Fruit fly (Drosophila melanogaster): ENCODE data around the gene bchs.
A peak's percentile ranks its signal among the peaks of the same experiment; 100 is the strongest.

The bchs gene

DNA sequence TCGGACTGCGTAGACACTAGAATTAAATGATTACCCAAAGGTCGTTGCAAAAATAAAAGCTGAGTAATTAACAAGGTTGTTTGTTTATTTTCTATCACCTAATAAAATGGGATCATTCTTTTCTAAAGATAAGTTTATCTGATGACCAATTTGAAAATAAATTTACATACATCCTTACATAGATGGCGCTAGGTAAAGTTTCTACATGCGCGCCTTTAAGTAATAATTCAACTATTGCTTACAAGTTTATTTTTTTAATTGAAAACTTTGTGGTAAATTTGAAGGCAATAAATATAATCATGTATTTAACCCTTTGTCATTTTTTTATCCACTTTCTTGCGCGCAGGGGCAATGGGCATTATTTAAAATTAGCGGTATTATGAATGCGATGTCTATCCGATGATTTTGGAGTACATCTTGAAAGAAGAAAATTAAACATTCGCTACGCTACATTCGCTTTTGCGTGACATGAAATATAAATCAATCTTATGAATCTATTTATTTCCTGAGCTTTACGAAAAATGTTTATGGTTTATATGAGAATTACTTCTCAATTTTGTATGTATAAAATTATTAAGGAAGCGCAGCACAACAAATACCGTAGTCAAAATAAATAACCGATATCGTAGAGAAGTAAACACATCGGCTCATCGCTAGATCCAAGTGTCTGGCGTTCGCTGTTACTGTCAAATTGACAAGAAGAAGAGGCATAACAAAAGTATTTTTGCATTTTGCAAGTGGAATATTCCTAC, 42.0 kb downstream of the bchs start, which contains the start of gene CG9044 (continued):
- TF ChIP-seq CG2116 (GFP tag; optimal IDR thresholded peaks at IDR 0.05) (peak; percentile 62), ken (GFP tag; IDR thresholded peaks at IDR 0.05) (0 out of 3 replicates have a peak, but pooled peaks have one; percentile 28), Ssrp (tag; optimal IDR thresholded peaks at IDR 0.05) (peak; percentile 49), CG9727 (GFP tag; optimal IDR thresholded peaks at IDR 0.05) (peak; percentile 60), slou (GFP tag; optimal IDR thresholded peaks at IDR 0.05) (peak; percentile 21), CG8388 (GFP tag; optimal IDR thresholded peaks at IDR 0.05) (no peak), stc (GFP tag; IDR thresholded peaks at IDR 0.05) (no peak), emc (GFP tag; optimal IDR thresholded peaks at IDR 0.05) (peak; percentile 19), Med (GFP tag) (peak; percentile 93), gt (GFP tag; IDR thresholded peaks at IDR 0.05) (no peak), Mad (GFP tag; optimal IDR thresholded peaks at IDR 0.05) (peak; percentile 67), CG17912 (GFP tag; optimal IDR thresholded peaks at IDR 0.05) (peak; percentile 2), MBD-R2 (GFP tag; IDR thresholded peaks at IDR 0.05) (peak; percentile 75), gce (GFP tag; IDR thresholded peaks at IDR 0.05) (no peak), CG2129 (GFP tag; IDR thresholded peaks at IDR 0.05; ENCODE audit: partially characterized antibody) (peak; percentile 88), Eip74EF (GFP tag; optimal IDR thresholded peaks at IDR 0.05) (no peak), CG9215 (GFP tag; IDR thresholded peaks at IDR 0.05) (peak; percentile 66), GATAe (GFP tag; conservative IDR thresholded peaks at IDR 0.05) (no peak), Poxn (GFP tag; IDR thresholded peaks at IDR 0.05) (no peak), CG16813 (GFP tag; IDR thresholded peaks at IDR 0.05; ENCODE audit: partially characterized antibody) (peak; percentile 96), CG12104 (GFP tag; optimal IDR thresholded peaks at IDR 0.05) (peak; percentile 19), Gug (GFP tag; IDR thresholded peaks at IDR 0.05) (peak; percentile 60; the same call in 3 of the 4 replicates), ara (GFP tag; IDR thresholded peaks at IDR 0.05) (no peak), CG31224 (GFP tag; IDR thresholded peaks at IDR 0.05) (0 out of 2 replicates have a peak, but pooled peaks have one; percentile 21), NC2β (GFP tag; optimal IDR thresholded peaks at IDR 0.05) (peak; percentile 36), CG3847 (GFP tag; IDR thresholded peaks at IDR 0.05) (peak; percentile 64; the same call in 1 of the 2 replicates), CG11723 (GFP tag; optimal IDR thresholded peaks at IDR 0.05) (no peak), Hr3 (GFP tag; optimal IDR thresholded peaks at IDR 0.05) (peak; percentile 68), Chrac-16 (GFP tag; optimal IDR thresholded peaks at IDR 0.05) (peak; percentile 61), Myb (GFP tag; optimal IDR thresholded peaks at IDR 0.05) (peak; percentile 59), CG18764 (GFP tag; optimal IDR thresholded peaks at IDR 0.05) (peak; percentile 31), CG15696 (tag; optimal IDR thresholded peaks at IDR 0.05) (peak; percentile 41), dmrt99B (tag; optimal IDR thresholded peaks at IDR 0.05) (no peak), CG18619 (GFP tag; optimal IDR thresholded peaks at IDR 0.05) (peak; percentile 54), hb (GFP tag; IDR thresholded peaks at IDR 0.05; ENCODE audit: partially characterized antibody) (peak; percentile 89), CG17829 (tag; optimal IDR thresholded peaks at IDR 0.05) (peak; percentile 65), dmrt11E (tag; optimal IDR thresholded peaks at IDR 0.05) (peak; percentile 12), CG11093 (GFP tag; IDR thresholded peaks at IDR 0.05) (peak; percentile 24; the same call in 1 of the 3 replicates), CG6791 (GFP tag; IDR thresholded peaks at IDR 0.05; ENCODE audit: partially characterized antibody) (peak; percentile 88), CG3995 (GFP tag; optimal IDR thresholded peaks at IDR 0.05) (peak; percentile 79), zen (tag; optimal IDR thresholded peaks at IDR 0.05) (peak; percentile 36), ind (GFP tag; optimal IDR thresholded peaks at IDR 0.05) (peak; percentile 66), pnt (GFP tag; optimal IDR thresholded peaks at IDR 0.05) (peak; percentile 66), D19A (tag; optimal IDR thresholded peaks at IDR 0.05) (no peak), HmgD (GFP tag; optimal IDR thresholded peaks at IDR 0.05) (peak; percentile 31), Hr78 (GFP tag; optimal IDR thresholded peaks at IDR 0.05) (no peak), btn (GFP tag; optimal IDR thresholded peaks at IDR 0.05) (no peak), CG9932 (GFP tag; IDR thresholded peaks at IDR 0.05) (peak; percentile 80), CTCF (GFP tag; optimal IDR thresholded peaks at IDR 0.05) (peak; percentile 94)
